Worm (Caenorhabditis elegans) whole organism, L3 larva: ENCODE results near the gene Y49F6B.12.

Source experiments
- R02D3.7 ChIP-seq: fragments of 150-350 bp; optimal IDR thresholded peaks from 2 replicates; lab custom pipeline; 2014; ENCODE audit warnings: missing biosample characterization, missing genetic modification characterization
- ZK546.5 ChIP-seq: sonication (generic microtip); optimal IDR thresholded peaks from 2 replicates; lab custom pipeline; 2017; ENCODE audit warnings: missing biosample characterization, missing genetic modification characterization
- aly-2 ChIP-seq: fragments of 150-350 bp; optimal IDR thresholded peaks from 2 replicates; lab custom pipeline; 2014; ENCODE audit warnings: missing biosample characterization, missing genetic modification characterization
- ama-1 ChIP-seq: fragments of 150-350 bp; optimal IDR thresholded peaks from 2 replicates; lab custom pipeline; 2018
- ceh-16 ChIP-seq: sonication (generic microtip); optimal IDR thresholded peaks from 2 replicates; lab custom pipeline; 2017; ENCODE audit warnings: missing biosample characterization, missing genetic modification characterization
- ceh-28 ChIP-seq: fragments of 150-350 bp; optimal IDR thresholded peaks from 2 replicates; lab custom pipeline; 2014; ENCODE audit warnings: missing biosample characterization, missing genetic modification reagents, missing genetic modification characterization
- ceh-82 ChIP-seq: fragments of 150-350 bp; optimal IDR thresholded peaks from 2 replicates; lab custom pipeline; 2014; ENCODE audit warnings: missing biosample characterization, missing genetic modification characterization
- ceh-9 ChIP-seq: sonication (generic microtip); optimal IDR thresholded peaks from 2 replicates; lab custom pipeline; 2018; ENCODE audit warnings: missing biosample characterization, missing genetic modification characterization
- egl-27 ChIP-seq: sonication (generic microtip); optimal IDR thresholded peaks from 4 replicates; lab custom pipeline; 2017; ENCODE audit warnings: missing biosample characterization, missing genetic modification reagents, missing genetic modification characterization
- egl-5 ChIP-seq: fragments of 150-350 bp; optimal IDR thresholded peaks from 2 replicates; lab custom pipeline; 2017; ENCODE audit warnings: missing biosample characterization, missing genetic modification reagents, missing genetic modification characterization, inconsistent platforms
- elt-1 ChIP-seq: fragments of 150-350 bp; optimal IDR thresholded peaks from 2 replicates; lab custom pipeline; 2014; ENCODE audit warnings: missing biosample characterization, missing genetic modification characterization
- elt-2 ChIP-seq: sonication (generic microtip); optimal IDR thresholded peaks from 2 replicates; lab custom pipeline; 2016; ENCODE audit warnings: missing genetic modification reagents, mild to moderate bottlenecking, missing genetic modification characterization, missing compliant biosample characterization
- elt-3 ChIP-seq, 3 experiments: fragments of 150-350 bp in 1 of 3; sonication (generic microtip) in 2 of 3; optimal IDR thresholded peaks; 2 replicates in 2 of 3; 4 replicates in 1 of 3; lab custom pipeline; 2014 to 2017; ENCODE audit warnings: missing biosample characterization in 3 of 3, missing genetic modification characterization in 3 of 3
- fkh-10 ChIP-seq: sonication (generic microtip); optimal IDR thresholded peaks from 2 replicates; lab custom pipeline; 2017; ENCODE audit warnings: missing biosample characterization, missing genetic modification reagents, missing genetic modification characterization
- fkh-2 ChIP-seq: fragments of 150-350 bp; optimal IDR thresholded peaks from 2 replicates; lab custom pipeline; 2014; ENCODE audit warnings: missing biosample characterization, missing genetic modification reagents, missing genetic modification characterization
- hmg-11 ChIP-seq: sonication (generic microtip); optimal IDR thresholded peaks from 2 replicates; lab custom pipeline; 2016; ENCODE audit warnings: missing genetic modification characterization, missing compliant biosample characterization
- lin-15B ChIP-seq: fragments of 150-350 bp; optimal IDR thresholded peaks from 2 replicates; lab custom pipeline; 2014; ENCODE audit warnings: missing biosample characterization, missing genetic modification characterization
- lin-39 ChIP-seq: fragments of 150-350 bp; optimal IDR thresholded peaks from 2 replicates; lab custom pipeline; 2018; ENCODE audit warnings: missing biosample characterization, missing genetic modification reagents, missing genetic modification characterization
- lsy-12 ChIP-seq: sonication (generic microtip); optimal IDR thresholded peaks from 2 replicates; lab custom pipeline; 2016; ENCODE audit warnings: mild to moderate bottlenecking, missing genetic modification characterization, missing compliant biosample characterization
- mdl-1 ChIP-seq: fragments of 150-350 bp; optimal IDR thresholded peaks from 2 replicates; lab custom pipeline; 2014; ENCODE audit warnings: missing biosample characterization, missing genetic modification characterization
- nfya-1 ChIP-seq: sonication (generic microtip); optimal IDR thresholded peaks from 2 replicates; lab custom pipeline; 2017; ENCODE audit warnings: missing genetic modification characterization, mild to moderate bottlenecking, missing compliant biosample characterization, antibody characterized with exemption, moderate library complexity; ENCODE audit not compliant: insufficient read depth
- nhr-11 ChIP-seq: fragments of 150-350 bp; optimal IDR thresholded peaks from 2 replicates; lab custom pipeline; 2014; ENCODE audit warnings: missing biosample characterization, missing genetic modification characterization
- nhr-12 ChIP-seq: fragments of 150-350 bp; optimal IDR thresholded peaks from 2 replicates; lab custom pipeline; 2014; ENCODE audit warnings: missing biosample characterization, missing genetic modification characterization
- nhr-23 ChIP-seq: fragments of 150-350 bp; optimal IDR thresholded peaks from 2 replicates; lab custom pipeline; 2014; ENCODE audit warnings: missing biosample characterization, missing genetic modification reagents, missing genetic modification characterization
- nhr-25 ChIP-seq: sonication (generic microtip); optimal IDR thresholded peaks from 2 replicates; lab custom pipeline; 2017; ENCODE audit warnings: missing biosample characterization, missing genetic modification characterization
- nhr-28 ChIP-seq: fragments of 150-350 bp; optimal IDR thresholded peaks from 2 replicates; lab custom pipeline; 2014; ENCODE audit warnings: missing biosample characterization, missing genetic modification characterization
- nhr-43 ChIP-seq: sonication (generic microtip); optimal IDR thresholded peaks from 2 replicates; lab custom pipeline; 2016; ENCODE audit warnings: mild to moderate bottlenecking, missing genetic modification characterization, missing compliant biosample characterization; ENCODE audit not compliant: poor library complexity, severe bottlenecking
- nhr-67 ChIP-seq: fragments of 150-350 bp; optimal IDR thresholded peaks from 2 replicates; lab custom pipeline; 2014; ENCODE audit warnings: missing biosample characterization, missing genetic modification characterization
- nhr-76 ChIP-seq: fragments of 150-350 bp; sonication (generic microtip); optimal IDR thresholded peaks from 5 replicates; lab custom pipeline; 2014; ENCODE audit warnings: missing biosample characterization, missing genetic modification characterization
- nhr-77 ChIP-seq: fragments of 150-350 bp; optimal IDR thresholded peaks from 2 replicates; lab custom pipeline; 2014; ENCODE audit warnings: missing biosample characterization, missing genetic modification characterization
- pqm-1 ChIP-seq: fragments of 150-350 bp; optimal IDR thresholded peaks from 2 replicates; lab custom pipeline; 2017; ENCODE audit warnings: missing biosample characterization, missing genetic modification characterization, inconsistent platforms
- sea-2 ChIP-seq: fragments of 150-350 bp; sonication (generic microtip); optimal IDR thresholded peaks from 4 replicates; lab custom pipeline; 2014; ENCODE audit warnings: missing biosample characterization, missing genetic modification reagents, missing genetic modification characterization
- skn-1 ChIP-seq: fragments of 150-350 bp; optimal IDR thresholded peaks from 2 replicates; lab custom pipeline; 2014; ENCODE audit warnings: missing biosample characterization, missing genetic modification characterization
- snpc-4 ChIP-seq: fragments of 150-350 bp; optimal IDR thresholded peaks from 2 replicates; lab custom pipeline; 2014; ENCODE audit warnings: missing biosample characterization, missing genetic modification characterization
- tbx-2 ChIP-seq: sonication (generic microtip); optimal IDR thresholded peaks from 2 replicates; lab custom pipeline; 2016; ENCODE audit warnings: mild to moderate bottlenecking, missing genetic modification characterization, missing compliant biosample characterization
- unc-39 ChIP-seq: sonication (generic microtip); optimal IDR thresholded peaks from 4 replicates; lab custom pipeline; 2017; ENCODE audit warnings: missing biosample characterization, missing genetic modification characterization
- zag-1 ChIP-seq: fragments of 150-350 bp; optimal IDR thresholded peaks from 2 replicates; lab custom pipeline; 2014; ENCODE audit warnings: missing biosample characterization, missing genetic modification characterization
- ztf-11 ChIP-seq: fragments of 150-350 bp; optimal IDR thresholded peaks from 2 replicates; lab custom pipeline; 2014; ENCODE audit warnings: missing biosample characterization, missing genetic modification characterization
- ztf-4 ChIP-seq: fragments of 150-350 bp; optimal IDR thresholded peaks from 2 replicates; lab custom pipeline; 2014; ENCODE audit warnings: missing biosample characterization, missing genetic modification characterization

Y49F6B.12 gene

ce11 chrII:3439244-3439698 is 32.9 kb downstream of the Y49F6B.12 start:
- TF ChIP-seq nhr-12 (tag; lab: Kevin White, UChicago) = no peak
- no peak for TF ChIP-seq nhr-76 (tag; lab: Kevin White, UChicago)
- no peak for TF ChIP-seq ceh-82 (tag; lab: Kevin White, UChicago)
- no peak for TF ChIP-seq ceh-16 (tag; lab: Kevin White, UChicago)
- no peak for TF ChIP-seq nhr-23
- no peak for TF ChIP-seq lsy-12 (tag; lab: Kevin White, UChicago)
- TF ChIP-seq nhr-43 (tag; lab: Kevin White, UChicago) = no peak
- peak; percentile 15 for TF ChIP-seq nfya-1
- no peak for TF ChIP-seq unc-39 (tag; lab: Kevin White, UChicago)
- no peak for TF ChIP-seq nhr-77 (tag; lab: Kevin White, UChicago)
- no peak for TF ChIP-seq sea-2
- peak; percentile 69 for TF ChIP-seq pqm-1
- TF ChIP-seq elt-2 (tag; lab: Kevin White, UChicago) = peak; percentile 96
- no peak for TF ChIP-seq hmg-11 (tag; lab: Kevin White, UChicago)
- no peak for TF ChIP-seq R02D3.7
- no peak for TF ChIP-seq ztf-11 (tag; lab: Kevin White, UChicago)
- peak; percentile 56 for TF ChIP-seq lin-39 (tag; lab: Kevin White, UChicago)
- no peak for TF ChIP-seq elt-3 (tag; optimal IDR thresholded peaks at IDR 0.05; lab: Kevin White, UChicago)

- TF ChIP-seq nhr-76 (tag; lab: Kevin White, UChicago) (no peak), elt-2 (tag; lab: Kevin White, UChicago) (no peak), nhr-43 (tag; lab: Kevin White, UChicago) (no peak), ZK546.5 (tag; lab: Kevin White, UChicago) (no peak), ceh-16 (tag; lab: Kevin White, UChicago) (no peak), skn-1 (tag; lab: Kevin White, UChicago) (no peak), lin-15B (tag; lab: Kevin White, UChicago) (no peak), ztf-4 (tag; lab: Kevin White, UChicago) (no peak), nhr-67 (tag; lab: Kevin White, UChicago) (no peak), egl-5 (no peak), mdl-1 (no peak), aly-2 (tag; lab: Kevin White, UChicago) (no peak)
Observed at ce11 chrII:3438280-3438679, 33.9 kb downstream of the Y49F6B.12 start.

ce11 chrII:3437393-3437792 is 34.8 kb downstream of the Y49F6B.12 start:
- TF ChIP-seq fkh-2 (tag; lab: Kevin White, UChicago) (no peak), lin-15B (tag; lab: Kevin White, UChicago) (no peak), lin-39 (tag; lab: Kevin White, UChicago) (no peak), ztf-4 (tag; lab: Kevin White, UChicago) (no peak), ceh-9 (tag; lab: Kevin White, UChicago) (no peak), fkh-10 (no peak), ama-1 (lab: Kevin White, UChicago) (no peak), nhr-12 (tag; lab: Kevin White, UChicago) (no peak), ceh-28 (tag; lab: Kevin White, UChicago) (no peak), elt-3 (tag; optimal IDR thresholded peaks at IDR 0.05; lab: Kevin White, UChicago) (no peak), nhr-23 (no peak), ZK546.5 (tag; lab: Kevin White, UChicago) (no peak), egl-27 (no peak), ceh-16 (tag; lab: Kevin White, UChicago) (no peak), snpc-4 (no peak), elt-2 (tag; lab: Kevin White, UChicago) (no peak), nhr-11 (no peak), ceh-82 (tag; lab: Kevin White, UChicago) (no peak), sea-2 (no peak), aly-2 (tag; lab: Kevin White, UChicago) (no peak)

- TF ChIP-seq nhr-25 (no peak), nhr-76 (tag; lab: Kevin White, UChicago) (no peak), pqm-1 (no peak), nhr-28 (tag; lab: Kevin White, UChicago) (no peak), hmg-11 (tag; lab: Kevin White, UChicago) (no peak), R02D3.7 (no peak), elt-1 (tag; lab: Kevin White, UChicago) (no peak), lsy-12 (tag; lab: Kevin White, UChicago) (no peak), zag-1 (tag; lab: Kevin White, UChicago) (no peak), snpc-4 (no peak), tbx-2 (no peak), skn-1 (tag; lab: Kevin White, UChicago) (no peak), nhr-43 (tag; lab: Kevin White, UChicago) (no peak), mdl-1 (no peak)
Observed at ce11 chrII:3436412-3436811, 35.8 kb downstream of the Y49F6B.12 start, which contains the start of gene skpo-2. Gene skpo-2, minus strand, starts transcription at chrII:3436512.
